Worm (Caenorhabditis elegans) whole organism, mixed stage, embryonic: Measurements from ENCODE around the gene C53A5.9.

Experiments used
- M03D4.4 ChIP-seq: sonication (generic microtip); optimal IDR thresholded peaks from 2 replicates; lab custom pipeline; 2017; ENCODE audit warnings: mild to moderate bottlenecking, missing genetic modification characterization, missing compliant biosample characterization
- bed-3 ChIP-seq: fragments of 200-800 bp; sonication (Bioruptor generic); optimal IDR thresholded peaks from 3 replicates; lab custom pipeline; 2018; ENCODE audit warnings: mild to moderate bottlenecking, missing genetic modification characterization, moderate library complexity, missing compliant biosample characterization
- ham-2 ChIP-seq: fragments of 200-800 bp; sonication (Bioruptor generic); optimal IDR thresholded peaks from 2 replicates; lab custom pipeline; 2018; ENCODE audit warnings: mild to moderate bottlenecking, missing genetic modification characterization, missing compliant biosample characterization
- nhr-237 ChIP-seq: fragments of 150-350 bp; optimal IDR thresholded peaks from 2 replicates; lab custom pipeline; 2014; ENCODE audit warnings: missing biosample characterization, missing genetic modification characterization
- pha-4 ChIP-seq: fragments of 150-350 bp; optimal IDR thresholded peaks from 2 replicates; lab custom pipeline; 2018; ENCODE audit warnings: missing biosample characterization, missing genetic modification reagents, missing genetic modification characterization

DNA sequence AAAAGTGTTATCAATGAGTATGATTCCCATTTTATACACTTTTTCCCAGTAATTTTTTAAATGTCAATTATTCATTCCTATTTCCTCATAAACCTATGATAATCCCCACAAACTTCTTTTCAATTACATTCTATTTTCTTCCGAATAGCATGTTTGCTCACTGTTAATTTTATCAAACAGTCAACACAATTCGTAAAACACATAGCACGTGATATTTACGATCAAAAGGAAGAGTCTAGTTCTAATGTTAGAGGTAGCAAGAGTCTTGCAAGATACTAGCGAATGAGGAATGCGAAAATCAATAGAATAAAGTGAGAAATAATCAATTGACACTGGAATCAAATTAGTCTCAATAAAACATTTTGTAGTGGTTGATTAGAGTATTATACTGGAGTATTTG, 19.3 kb downstream of the C53A5.9 start:
- TF ChIP-seq M03D4.4: no peak
- no peak for TF ChIP-seq ham-2
- no peak for TF ChIP-seq bed-3 (GFP tag; lab: Kevin White, UChicago)
- TF ChIP-seq nhr-237 (tag; lab: Kevin White, UChicago): no peak
- TF ChIP-seq pha-4 (tag; lab: Kevin White, UChicago): no peak
